Worm (Caenorhabditis elegans) whole organism, L4/young adult: Measurements from ENCODE around the gene F22B3.5.

ENCODE experiments used
- W03F9.2 ChIP-seq: fragments of 150-350 bp; optimal IDR thresholded peaks from 2 replicates; lab custom pipeline; 2014; ENCODE audit warnings: missing biosample characterization, missing genetic modification characterization
- him-1 ChIP-seq: sonication (generic microtip); optimal IDR thresholded peaks from 2 replicates; lab custom pipeline; 2016; ENCODE audit warnings: missing genotype, missing genetic modification reagents, missing genetic modification characterization, missing compliant biosample characterization

DNA sequence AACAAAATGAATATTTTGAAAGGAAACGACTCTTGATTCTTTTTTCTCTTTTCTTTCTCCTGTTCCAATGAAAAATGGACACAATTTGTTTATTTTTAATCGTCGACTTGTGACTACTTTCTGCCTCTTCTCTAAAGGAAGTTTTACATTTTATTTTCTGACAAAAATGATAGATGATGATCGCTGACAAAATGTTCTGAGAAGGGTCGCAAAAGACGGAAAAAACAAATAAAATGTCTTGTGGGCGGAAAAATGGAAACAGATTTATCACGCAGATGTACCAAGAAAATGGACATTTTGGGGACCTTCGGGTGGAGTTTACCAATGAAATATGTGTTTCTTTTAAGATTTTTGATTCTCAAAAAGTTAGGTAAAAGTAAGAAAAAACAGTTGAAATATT is 36.3 kb upstream of the F22B3.5 start:
- no peak for TF ChIP-seq him-1
- TF ChIP-seq W03F9.2 (tag; lab: Kevin White, UChicago), result no peak
